Worm (Caenorhabditis elegans) whole organism, young adult: ENCODE data around the gene unc-33.

Experiments used
- F10E7.11 ChIP-seq: sonication (generic microtip); optimal IDR thresholded peaks from 2 replicates; lab custom pipeline; 2017; ENCODE audit warnings: mild to moderate bottlenecking, missing genetic modification characterization, moderate library complexity, missing compliant biosample characterization
- aptf-2 ChIP-seq: fragments of 200-800 bp; sonication (Bioruptor generic); conservative IDR thresholded peaks from 2 replicates; pipeline ENCODE4 v1.3.6; 2022; ENCODE audit warnings: missing genetic modification reagents, missing genetic modification characterization, missing compliant biosample characterization
- chd-7 ChIP-seq: sonication (generic microtip); optimal IDR thresholded peaks from 2 replicates; lab custom pipeline; 2016; ENCODE audit warnings: mild to moderate bottlenecking, missing genetic modification characterization, moderate library complexity, missing compliant biosample characterization
- egrh-3 ChIP-seq: fragments of 200-800 bp; sonication (Bioruptor generic); IDR thresholded peaks from 2 replicates; pipeline ENCODE4 v1.3.6; 2022; ENCODE audit warnings: missing genetic modification reagents, missing genetic modification characterization, missing compliant biosample characterization
- fkh-3 ChIP-seq: sonication (generic microtip); optimal IDR thresholded peaks from 2 replicates; lab custom pipeline; 2016; ENCODE audit warnings: mild to moderate bottlenecking, missing genetic modification characterization, missing compliant biosample characterization
- let-607 ChIP-seq, 2 experiments: fragments of 200-800 bp in 1 of 2; sonication (Bioruptor generic) in 1 of 2; sonication (generic microtip) in 1 of 2; optimal IDR thresholded peaks; 2 replicates each; lab custom pipeline; 2016 to 2018; ENCODE audit warnings: mild to moderate bottlenecking in 2 of 2, missing compliant biosample characterization in 2 of 2, missing genetic modification characterization in 2 of 2, moderate library complexity in 2 of 2, missing genotype in 1 of 2
- madf-10 ChIP-seq: sonication (generic microtip); optimal IDR thresholded peaks from 2 replicates; lab custom pipeline; 2016; ENCODE audit warnings: mild to moderate bottlenecking, missing genetic modification characterization, missing compliant biosample characterization
- mxl-1 ChIP-seq: sonication (generic microtip); optimal IDR thresholded peaks from 2 replicates; lab custom pipeline; 2016; ENCODE audit warnings: missing genetic modification characterization, missing compliant biosample characterization
- nfyb-1 ChIP-seq: fragments of 200-800 bp; sonication (Bioruptor generic); IDR thresholded peaks from 2 replicates; pipeline ENCODE4 v1.3.6; 2022; ENCODE audit warnings: missing genetic modification reagents, missing genetic modification characterization, missing compliant biosample characterization
- rcor-1 ChIP-seq: fragments of 200-800 bp; sonication (Bioruptor generic); IDR thresholded peaks from 2 replicates; pipeline ENCODE4 v1.3.6; 2022; ENCODE audit warnings: missing genetic modification reagents, missing genetic modification characterization, missing compliant biosample characterization
- rec-8 ChIP-seq, 2 experiments: sonication (generic microtip); optimal IDR thresholded peaks; 2 replicates each; lab custom pipeline; 2016; ENCODE audit warnings: mild to moderate bottlenecking in 2 of 2, missing genetic modification characterization in 2 of 2, missing genetic modification reagents in 2 of 2, missing genotype in 2 of 2, missing biosample characterization in 1 of 2, missing compliant biosample characterization in 1 of 2, moderate library complexity in 1 of 2
- snpc-4 ChIP-seq, 5 experiments: fragments of 150-350 bp in 1 of 5; sonication (generic microtip) in 4 of 5; optimal IDR thresholded peaks; 2 replicates each; lab custom pipeline; 2014 to 2018; ENCODE audit warnings: missing genetic modification characterization in 5 of 5, missing biosample characterization in 3 of 5, antibody characterized with exemption in 2 of 5, mild to moderate bottlenecking in 2 of 5, missing compliant biosample characterization in 2 of 5, missing genotype in 2 of 5, moderate library complexity in 2 of 5, missing genetic modification reagents in 1 of 5
- unc-62 ChIP-seq: fragments of 150-350 bp; optimal IDR thresholded peaks from 2 replicates; lab custom pipeline; 2014; ENCODE audit warnings: missing biosample characterization, missing genetic modification reagents, missing genetic modification characterization

DNA sequence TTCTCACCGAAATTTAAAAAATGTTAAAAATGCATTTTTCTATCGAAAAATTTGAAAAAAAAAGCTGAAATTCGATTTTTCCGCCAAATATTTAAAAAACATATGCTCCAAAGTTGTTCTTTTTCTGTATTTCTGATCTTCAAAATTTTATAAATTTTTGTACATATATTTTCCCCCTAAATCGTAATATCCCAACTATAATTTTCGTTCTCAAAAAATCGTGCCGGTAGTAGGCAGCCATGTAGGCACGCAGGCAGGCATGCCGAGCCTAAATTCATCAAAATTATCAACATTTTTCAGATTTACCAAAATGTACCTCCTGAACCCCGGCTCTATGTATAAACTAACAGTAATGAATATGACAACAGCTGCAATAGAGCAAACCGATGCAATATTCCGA lies 48.2 kb downstream of the unc-33 start, which contains the start of gene sre-5:
- no peak for TF ChIP-seq mxl-1 (tag; lab: Kevin White, UChicago)
- TF ChIP-seq rec-8 (tag; optimal IDR thresholded peaks at IDR 0.05; lab: Kevin White, UChicago): no peak
- no peak for TF ChIP-seq snpc-4 (GFP tag; optimal IDR thresholded peaks at IDR 0.05; lab: Kevin White, UChicago)
- no peak for TF ChIP-seq snpc-4 (tag; optimal IDR thresholded peaks at IDR 0.05; lab: Kevin White, UChicago)
- TF ChIP-seq let-607 (tag; optimal IDR thresholded peaks at IDR 0.05; lab: Kevin White, UChicago): no peak
- no peak for TF ChIP-seq F10E7.11 (tag; lab: Kevin White, UChicago)
- no peak for TF ChIP-seq aptf-2 (GFP tag; lab: Robert Waterston, UW)
- no peak for TF ChIP-seq chd-7 (tag; lab: Kevin White, UChicago)
- no peak for TF ChIP-seq fkh-3 (tag; lab: Kevin White, UChicago)
- TF ChIP-seq nfyb-1 (GFP tag; lab: Robert Waterston, UW): no peak
- TF ChIP-seq egrh-3 (GFP tag; lab: Robert Waterston, UW): no peak
- TF ChIP-seq unc-62: no peak
- TF ChIP-seq madf-10: no peak
- no peak for TF ChIP-seq rcor-1
